Worm (Caenorhabditis elegans) whole organism, L4/young adult: ENCODE results near the gene R13H9.6.

Experiments used
- W03F9.2 ChIP-seq: fragments of 150-350 bp; optimal IDR thresholded peaks from 2 replicates; lab custom pipeline; 2014; ENCODE audit warnings: missing biosample characterization, missing genetic modification characterization
- him-1 ChIP-seq: sonication (generic microtip); optimal IDR thresholded peaks from 2 replicates; lab custom pipeline; 2016; ENCODE audit warnings: missing genotype, missing genetic modification reagents, missing genetic modification characterization, missing compliant biosample characterization

DNA sequence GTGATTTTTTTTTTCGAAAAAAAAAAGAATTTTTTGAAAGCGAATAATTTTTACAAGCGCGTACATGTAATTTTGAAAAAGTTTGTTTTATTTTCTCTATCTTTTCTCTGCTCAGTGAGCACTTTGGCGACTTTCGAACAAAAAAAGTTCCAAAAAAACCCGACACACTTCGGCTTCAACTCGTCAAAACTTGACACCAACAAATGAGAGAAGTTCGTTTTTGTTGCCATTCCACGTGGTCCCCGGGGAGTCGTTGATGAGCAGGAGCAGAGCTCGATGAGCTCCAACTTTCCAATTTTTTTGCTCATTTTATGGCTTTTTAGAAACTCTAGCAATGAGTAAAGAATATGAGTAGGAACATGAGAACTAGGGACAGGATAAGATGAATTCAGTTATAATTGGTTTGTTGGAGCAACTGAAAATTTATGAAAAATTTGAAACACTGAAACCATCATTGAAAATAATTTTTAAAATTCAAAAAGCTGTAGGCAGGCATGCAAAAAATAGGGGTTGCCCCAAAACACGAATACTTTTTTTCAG, 42.0 kb upstream of the R13H9.6 start:
- TF ChIP-seq him-1 (tag; lab: Kevin White, UChicago): no peak
- no peak for TF ChIP-seq W03F9.2 (tag; lab: Kevin White, UChicago)
